Fruit fly (Drosophila melanogaster): ENCODE data around the gene PolI.

Gene PolI

dm6 chr3R:8239472-8240301, 6.4 kb downstream of the PolI start (continued):
- TF ChIP-seq Dek (tag; optimal IDR thresholded peaks at IDR 0.05) (peak; percentile 87), Hand (GFP tag; optimal IDR thresholded peaks at IDR 0.05) (peak; percentile 85), B-H1 (GFP tag; IDR thresholded peaks at IDR 0.05) (peak; percentile 61; the same call in 2 of the 3 replicates), Asciz (GFP tag; optimal IDR thresholded peaks at IDR 0.05) (peak; percentile 94), HLH4C (GFP tag; IDR thresholded peaks at IDR 0.05; ENCODE audit: partially characterized antibody) (no peak), CG17802 (tag; optimal IDR thresholded peaks at IDR 0.05) (peak; percentile 61), odd (GFP tag; optimal IDR thresholded peaks at IDR 0.05) (peak; percentile 95), hb (GFP tag; IDR thresholded peaks at IDR 0.05; ENCODE audit: partially characterized antibody) (no peak), Deaf1 (tag; optimal IDR thresholded peaks at IDR 0.05) (peak; percentile 73), CG2129 (GFP tag; IDR thresholded peaks at IDR 0.05; ENCODE audit: partially characterized antibody) (no peak), HmgD (GFP tag; optimal IDR thresholded peaks at IDR 0.05) (no peak), Fer3 (tag; optimal IDR thresholded peaks at IDR 0.05) (peak; percentile 84), sr (GFP tag; IDR thresholded peaks at IDR 0.05) (peak; percentile 11; the same call in 2 of the 3 replicates), h (optimal IDR thresholded peaks at IDR 0.05) (no peak), CG5245 (GFP tag; optimal IDR thresholded peaks at IDR 0.05) (peak; percentile 64), gsb-n (tag; optimal IDR thresholded peaks at IDR 0.05) (peak; percentile 76), btn (GFP tag; optimal IDR thresholded peaks at IDR 0.05) (peak; percentile 41), CG12391 (tag; optimal IDR thresholded peaks at IDR 0.05) (peak; percentile 94), CG10274 (GFP tag; optimal IDR thresholded peaks at IDR 0.05) (peak; percentile 77), CG7786 (GFP tag; optimal IDR thresholded peaks at IDR 0.05) (peak; percentile 62), CG3838 (GFP tag; optimal IDR thresholded peaks at IDR 0.05) (peak; percentile 75), fd3F (GFP tag; optimal IDR thresholded peaks at IDR 0.05) (peak; percentile 83), prd (optimal IDR thresholded peaks at IDR 0.05) (no peak), prd (GFP tag; IDR thresholded peaks at IDR 0.05) (peak; percentile 73), aop (GFP tag; IDR thresholded peaks at IDR 0.05) (no peak), Lpt (GFP tag; optimal IDR thresholded peaks at IDR 0.05) (no peak), ttk (GFP tag; IDR thresholded peaks at IDR 0.05) (peak; percentile 51), fu2 (GFP tag; optimal IDR thresholded peaks at IDR 0.05) (peak; percentile 72), knrl (GFP tag; IDR thresholded peaks at IDR 0.05; ENCODE audit: partially characterized antibody) (no peak), dpn (GFP tag; optimal IDR thresholded peaks at IDR 0.05) (peak; percentile 65 to 82), ase (GFP tag; IDR thresholded peaks at IDR 0.05) (no peak; the same call in 1 of the 3 replicates), CG14441 (GFP tag; IDR thresholded peaks at IDR 0.05) (peak; percentile 59)

dm6 chr3R:8240302-8240682, 7.0 kb downstream of the PolI start, which contains the start of gene Ada2b:
Gene Ada2b, minus strand, starts transcription at chr3R:8240515.
- TF ChIP-seq ssp (GFP tag; IDR thresholded peaks at IDR 0.05) (no peak), CG8290 (GFP tag; optimal IDR thresholded peaks at IDR 0.05) (no peak), CG8290 (tag; optimal IDR thresholded peaks at IDR 0.05) (peak in 1 of 2 experiments; percentile 23), MESR4 (GFP tag; optimal IDR thresholded peaks at IDR 0.05) (peak; percentile 97), Ets97D (GFP tag; optimal IDR thresholded peaks at IDR 0.05) (peak; percentile 7), NfI (GFP tag; optimal IDR thresholded peaks at IDR 0.05) (no peak), tll (GFP tag; optimal IDR thresholded peaks at IDR 0.05) (peak in 1 of 2 experiments; percentile 50), Med (GFP tag) (peak; percentile 66), Dll (GFP tag; IDR thresholded peaks at IDR 0.05; ENCODE audit: partially characterized antibody) (0 out of 4 replicates have a peak, but pooled peaks have one; percentile 37), Xrp1 (GFP tag; IDR thresholded peaks at IDR 0.05) (no peak), Sox100B (GFP tag; optimal IDR thresholded peaks at IDR 0.05) (no peak), crp (GFP tag; optimal IDR thresholded peaks at IDR 0.05) (peak in 1 of 2 experiments; percentile 47), CG7963 (GFP tag; IDR thresholded peaks at IDR 0.05; ENCODE audit: partially characterized antibody) (0 out of 3 replicates have a peak, but pooled peaks have one; percentile 23), sna (GFP tag; IDR thresholded peaks at IDR 0.05; ENCODE audit: partially characterized antibody) (peak; percentile 21; the same call in 1 of the 2 replicates), amos (GFP tag; IDR thresholded peaks at IDR 0.05; ENCODE audit: partially characterized antibody) (peak; percentile 45; the same call in 1 of the 2 replicates), gfzf (GFP tag; optimal IDR thresholded peaks at IDR 0.05) (peak; percentile 68), fu2 (GFP tag; optimal IDR thresholded peaks at IDR 0.05) (no peak), Sry-β (GFP tag; optimal IDR thresholded peaks at IDR 0.05) (peak; percentile 93), Sin3A (optimal IDR thresholded peaks at IDR 0.05) (peak; percentile 35)
